Worm (Caenorhabditis elegans) whole organism, L3 larva: ENCODE results near the gene F40E10.5.

Experiments
- R02D3.7 ChIP-seq: fragments of 150-350 bp; optimal IDR thresholded peaks from 2 replicates; lab custom pipeline; 2014; ENCODE audit warnings: missing biosample characterization, missing genetic modification characterization
- ZK546.5 ChIP-seq: sonication (generic microtip); optimal IDR thresholded peaks from 2 replicates; lab custom pipeline; 2017; ENCODE audit warnings: missing biosample characterization, missing genetic modification characterization
- aly-2 ChIP-seq: fragments of 150-350 bp; optimal IDR thresholded peaks from 2 replicates; lab custom pipeline; 2014; ENCODE audit warnings: missing biosample characterization, missing genetic modification characterization
- ama-1 ChIP-seq: fragments of 150-350 bp; optimal IDR thresholded peaks from 2 replicates; lab custom pipeline; 2018
- ceh-16 ChIP-seq: sonication (generic microtip); optimal IDR thresholded peaks from 2 replicates; lab custom pipeline; 2017; ENCODE audit warnings: missing biosample characterization, missing genetic modification characterization
- ceh-28 ChIP-seq: fragments of 150-350 bp; optimal IDR thresholded peaks from 2 replicates; lab custom pipeline; 2014; ENCODE audit warnings: missing biosample characterization, missing genetic modification reagents, missing genetic modification characterization
- daf-12 ChIP-seq: fragments of 150-350 bp; optimal IDR thresholded peaks from 2 replicates; lab custom pipeline; 2014; ENCODE audit warnings: missing biosample characterization, missing genetic modification reagents, missing genetic modification characterization
- egl-27 ChIP-seq: sonication (generic microtip); optimal IDR thresholded peaks from 4 replicates; lab custom pipeline; 2017; ENCODE audit warnings: missing biosample characterization, missing genetic modification reagents, missing genetic modification characterization
- egl-5 ChIP-seq: fragments of 150-350 bp; optimal IDR thresholded peaks from 2 replicates; lab custom pipeline; 2017; ENCODE audit warnings: missing biosample characterization, missing genetic modification reagents, missing genetic modification characterization, inconsistent platforms
- elt-1 ChIP-seq: fragments of 150-350 bp; optimal IDR thresholded peaks from 2 replicates; lab custom pipeline; 2014; ENCODE audit warnings: missing biosample characterization, missing genetic modification characterization
- elt-3 ChIP-seq, 3 experiments: fragments of 150-350 bp in 1 of 3; sonication (generic microtip) in 2 of 3; optimal IDR thresholded peaks; 2 replicates in 2 of 3; 4 replicates in 1 of 3; lab custom pipeline; 2014 to 2017; ENCODE audit warnings: missing biosample characterization in 3 of 3, missing genetic modification characterization in 3 of 3
- eor-1 ChIP-seq, 2 experiments: fragments of 150-350 bp; optimal IDR thresholded peaks; 2 replicates each; lab custom pipeline; 2014 to 2018; ENCODE audit warnings: missing biosample characterization in 2 of 2, missing genetic modification characterization in 2 of 2
- fkh-10 ChIP-seq: sonication (generic microtip); optimal IDR thresholded peaks from 2 replicates; lab custom pipeline; 2017; ENCODE audit warnings: missing biosample characterization, missing genetic modification reagents, missing genetic modification characterization
- fkh-2 ChIP-seq: fragments of 150-350 bp; optimal IDR thresholded peaks from 2 replicates; lab custom pipeline; 2014; ENCODE audit warnings: missing biosample characterization, missing genetic modification reagents, missing genetic modification characterization
- hmg-11 ChIP-seq: sonication (generic microtip); optimal IDR thresholded peaks from 2 replicates; lab custom pipeline; 2016; ENCODE audit warnings: missing genetic modification characterization, missing compliant biosample characterization
- jun-1 ChIP-seq: fragments of 150-350 bp; optimal IDR thresholded peaks from 2 replicates; lab custom pipeline; 2014; ENCODE audit warnings: missing biosample characterization, missing genetic modification reagents, missing genetic modification characterization
- lin-39 ChIP-seq: fragments of 150-350 bp; optimal IDR thresholded peaks from 2 replicates; lab custom pipeline; 2018; ENCODE audit warnings: missing biosample characterization, missing genetic modification reagents, missing genetic modification characterization
- lsy-12 ChIP-seq: sonication (generic microtip); optimal IDR thresholded peaks from 2 replicates; lab custom pipeline; 2016; ENCODE audit warnings: mild to moderate bottlenecking, missing genetic modification characterization, missing compliant biosample characterization
- mdl-1 ChIP-seq: fragments of 150-350 bp; optimal IDR thresholded peaks from 2 replicates; lab custom pipeline; 2014; ENCODE audit warnings: missing biosample characterization, missing genetic modification characterization
- mml-1 ChIP-seq: fragments of 150-350 bp; sonication (generic microtip); optimal IDR thresholded peaks from 3 replicates; lab custom pipeline; 2014; ENCODE audit warnings: missing biosample characterization, missing genetic modification characterization
- nfya-1 ChIP-seq: sonication (generic microtip); optimal IDR thresholded peaks from 2 replicates; lab custom pipeline; 2017; ENCODE audit warnings: missing genetic modification characterization, mild to moderate bottlenecking, missing compliant biosample characterization, antibody characterized with exemption, moderate library complexity; ENCODE audit not compliant: insufficient read depth
- nhr-11 ChIP-seq: fragments of 150-350 bp; optimal IDR thresholded peaks from 2 replicates; lab custom pipeline; 2014; ENCODE audit warnings: missing biosample characterization, missing genetic modification characterization
- nhr-23 ChIP-seq: fragments of 150-350 bp; optimal IDR thresholded peaks from 2 replicates; lab custom pipeline; 2014; ENCODE audit warnings: missing biosample characterization, missing genetic modification reagents, missing genetic modification characterization
- nhr-25 ChIP-seq: sonication (generic microtip); optimal IDR thresholded peaks from 2 replicates; lab custom pipeline; 2017; ENCODE audit warnings: missing biosample characterization, missing genetic modification characterization
- nhr-28 ChIP-seq: fragments of 150-350 bp; optimal IDR thresholded peaks from 2 replicates; lab custom pipeline; 2014; ENCODE audit warnings: missing biosample characterization, missing genetic modification characterization
- nhr-67 ChIP-seq: fragments of 150-350 bp; optimal IDR thresholded peaks from 2 replicates; lab custom pipeline; 2014; ENCODE audit warnings: missing biosample characterization, missing genetic modification characterization
- nhr-76 ChIP-seq: fragments of 150-350 bp; sonication (generic microtip); optimal IDR thresholded peaks from 5 replicates; lab custom pipeline; 2014; ENCODE audit warnings: missing biosample characterization, missing genetic modification characterization
- nhr-77 ChIP-seq: fragments of 150-350 bp; optimal IDR thresholded peaks from 2 replicates; lab custom pipeline; 2014; ENCODE audit warnings: missing biosample characterization, missing genetic modification characterization
- pha-4 ChIP-seq: fragments of 150-350 bp; optimal IDR thresholded peaks from 2 replicates; lab custom pipeline; 2014; ENCODE audit warnings: missing biosample characterization, missing genetic modification reagents, missing genetic modification characterization
- pqm-1 ChIP-seq: fragments of 150-350 bp; optimal IDR thresholded peaks from 2 replicates; lab custom pipeline; 2017; ENCODE audit warnings: missing biosample characterization, missing genetic modification characterization, inconsistent platforms
- sea-2 ChIP-seq: fragments of 150-350 bp; sonication (generic microtip); optimal IDR thresholded peaks from 4 replicates; lab custom pipeline; 2014; ENCODE audit warnings: missing biosample characterization, missing genetic modification reagents, missing genetic modification characterization
- tbx-2 ChIP-seq: sonication (generic microtip); optimal IDR thresholded peaks from 2 replicates; lab custom pipeline; 2016; ENCODE audit warnings: mild to moderate bottlenecking, missing genetic modification characterization, missing compliant biosample characterization
- unc-39 ChIP-seq: sonication (generic microtip); optimal IDR thresholded peaks from 4 replicates; lab custom pipeline; 2017; ENCODE audit warnings: missing biosample characterization, missing genetic modification characterization
- zag-1 ChIP-seq: fragments of 150-350 bp; optimal IDR thresholded peaks from 2 replicates; lab custom pipeline; 2014; ENCODE audit warnings: missing biosample characterization, missing genetic modification characterization
- ztf-11 ChIP-seq: fragments of 150-350 bp; optimal IDR thresholded peaks from 2 replicates; lab custom pipeline; 2014; ENCODE audit warnings: missing biosample characterization, missing genetic modification characterization
- ztf-4 ChIP-seq: fragments of 150-350 bp; optimal IDR thresholded peaks from 2 replicates; lab custom pipeline; 2014; ENCODE audit warnings: missing biosample characterization, missing genetic modification characterization

Gene F40E10.5

ce11 chrX:14659454-14659853, 42.1 kb upstream of the F40E10.5 start:
- TF ChIP-seq jun-1 (no peak), hmg-11 (tag; lab: Kevin White, UChicago) (no peak), eor-1 (tag; optimal IDR thresholded peaks at IDR 0.05; lab: Kevin White, UChicago) (no peak), aly-2 (tag; lab: Kevin White, UChicago) (no peak), ceh-28 (tag; lab: Kevin White, UChicago) (no peak)

ce11 chrX:14661918-14662317, 39.7 kb upstream of the F40E10.5 start:
- no peak for TF ChIP-seq ama-1 (lab: Kevin White, UChicago)
- no peak for TF ChIP-seq mdl-1 (tag; lab: Kevin White, UChicago)
- no peak for TF ChIP-seq pqm-1 (tag; lab: Kevin White, UChicago)
- no peak for TF ChIP-seq nhr-76 (tag; lab: Kevin White, UChicago)
- no peak for TF ChIP-seq ceh-28 (tag; lab: Kevin White, UChicago)
- TF ChIP-seq nhr-23 (tag; lab: Kevin White, UChicago) = no peak
- no peak for TF ChIP-seq lin-39
- no peak for TF ChIP-seq zag-1 (tag; lab: Kevin White, UChicago)
- no peak for TF ChIP-seq nhr-11 (tag; lab: Kevin White, UChicago)
- TF ChIP-seq sea-2 (GFP tag; lab: Kevin White, UChicago) = no peak
- TF ChIP-seq nfya-1 (tag; lab: Kevin White, UChicago) = no peak
- no peak for TF ChIP-seq R02D3.7 (tag; lab: Kevin White, UChicago)
- no peak for TF ChIP-seq nhr-25 (tag; lab: Kevin White, UChicago)
- TF ChIP-seq tbx-2 (tag; lab: Kevin White, UChicago) = no peak
- TF ChIP-seq egl-5 = no peak
- no peak for TF ChIP-seq eor-1 (tag; optimal IDR thresholded peaks at IDR 0.05; lab: Kevin White, UChicago)
- TF ChIP-seq daf-12 (tag; lab: Kevin White, UChicago) = no peak
- no peak for TF ChIP-seq ztf-4
- no peak for TF ChIP-seq lsy-12

DNA sequence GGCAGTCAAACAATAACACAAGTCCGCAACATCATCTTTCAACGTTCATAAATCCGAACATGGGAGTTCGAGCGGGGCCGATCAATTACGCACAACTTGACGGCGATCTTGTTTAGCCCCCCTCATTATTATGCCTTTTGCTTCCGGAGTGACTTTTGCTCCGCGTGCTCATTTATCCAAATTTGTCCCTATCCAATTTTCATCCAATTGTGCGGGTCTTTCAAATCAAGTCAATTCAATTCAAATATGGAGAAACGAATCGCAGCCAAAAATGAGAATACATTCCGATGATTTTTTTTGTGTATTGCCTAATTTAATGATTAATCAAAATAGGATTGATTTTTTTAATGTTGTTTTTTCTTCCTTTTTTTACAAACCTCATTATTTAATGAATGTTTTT, 39.1 kb upstream of the F40E10.5 start:
- TF ChIP-seq ceh-28 (tag; lab: Kevin White, UChicago) = no peak
- TF ChIP-seq fkh-10 (GFP tag; lab: Kevin White, UChicago) = no peak
- no peak for TF ChIP-seq jun-1
- TF ChIP-seq ceh-16 (tag; lab: Kevin White, UChicago) = no peak
- no peak for TF ChIP-seq nhr-77 (tag; lab: Kevin White, UChicago)
- TF ChIP-seq mml-1 = no peak
- no peak for TF ChIP-seq fkh-2 (tag; lab: Kevin White, UChicago)
- no peak for TF ChIP-seq lsy-12
- no peak for TF ChIP-seq hmg-11 (tag; lab: Kevin White, UChicago)
- TF ChIP-seq R02D3.7 (tag; lab: Kevin White, UChicago) = no peak
- no peak for TF ChIP-seq elt-3 (tag; optimal IDR thresholded peaks at IDR 0.05; lab: Kevin White, UChicago)
- TF ChIP-seq egl-5 = no peak
- TF ChIP-seq lin-39 = no peak
- no peak for TF ChIP-seq sea-2 (GFP tag; lab: Kevin White, UChicago)
- TF ChIP-seq egl-27 (tag; lab: Kevin White, UChicago) = no peak

DNA sequence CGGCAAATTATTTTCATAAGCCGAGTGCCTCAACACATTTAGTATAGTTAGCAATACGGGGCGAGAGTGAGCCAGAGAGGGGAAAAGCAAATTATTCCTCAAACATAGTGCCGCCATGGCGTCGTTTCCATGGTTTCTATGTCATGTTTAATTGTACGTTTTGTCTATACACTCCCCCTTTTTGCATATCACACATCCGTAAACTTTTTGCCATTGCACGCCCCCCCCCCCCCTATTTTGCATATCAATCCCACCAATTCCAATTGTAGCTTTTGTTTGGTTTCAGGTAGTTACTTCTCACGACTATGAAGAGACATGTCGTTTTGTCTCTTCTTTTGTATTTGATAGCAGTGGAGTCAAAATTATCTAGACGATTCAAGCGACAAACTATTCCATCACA, 37.6 kb upstream of the F40E10.5 start, which contains the start of gene C26G2.2:
Gene C26G2.2 (plus strand): TSS at position 301 of the 400 bp plus-strand sequence.
- TF ChIP-seq lin-39 = no peak
- TF ChIP-seq elt-3 (tag; optimal IDR thresholded peaks at IDR 0.05; lab: Kevin White, UChicago) = no peak
- no peak for TF ChIP-seq ZK546.5 (tag; lab: Kevin White, UChicago)
- TF ChIP-seq nhr-28 (tag; lab: Kevin White, UChicago) = no peak
- no peak for TF ChIP-seq elt-1
- TF ChIP-seq nhr-25 (tag; lab: Kevin White, UChicago) = no peak
- TF ChIP-seq nhr-11 (tag; lab: Kevin White, UChicago) = no peak
- TF ChIP-seq fkh-2 (tag; lab: Kevin White, UChicago) = no peak
- no peak for TF ChIP-seq ztf-11 (tag; lab: Kevin White, UChicago)
- no peak for TF ChIP-seq unc-39 (tag; lab: Kevin White, UChicago)
- no peak for TF ChIP-seq ceh-28 (tag; lab: Kevin White, UChicago)
- TF ChIP-seq eor-1 (tag; optimal IDR thresholded peaks at IDR 0.05; lab: Kevin White, UChicago) = no peak
- no peak for TF ChIP-seq fkh-10 (GFP tag; lab: Kevin White, UChicago)
- no peak for TF ChIP-seq nhr-77 (tag; lab: Kevin White, UChicago)
- TF ChIP-seq mdl-1 (tag; lab: Kevin White, UChicago) = no peak
- TF ChIP-seq hmg-11 (tag; lab: Kevin White, UChicago) = no peak
- TF ChIP-seq jun-1 = no peak
- no peak for TF ChIP-seq daf-12 (tag; lab: Kevin White, UChicago)
- no peak for TF ChIP-seq pha-4 (tag; lab: Kevin White, UChicago)
- TF ChIP-seq nhr-67 (tag; lab: Kevin White, UChicago) = no peak
